Worm (Caenorhabditis elegans) whole organism, L4/young adult: ENCODE data around the gene F38B7.10.

Experiments
- W03F9.2 ChIP-seq: fragments of 150-350 bp; optimal IDR thresholded peaks from 2 replicates; lab custom pipeline; 2014; ENCODE audit warnings: missing biosample characterization, missing genetic modification characterization
- dao-5 ChIP-seq: sonication (generic microtip); optimal IDR thresholded peaks from 2 replicates; lab custom pipeline; 2016; ENCODE audit warnings: missing genotype, missing genetic modification characterization, moderate library complexity, missing compliant biosample characterization
- him-1 ChIP-seq: sonication (generic microtip); optimal IDR thresholded peaks from 2 replicates; lab custom pipeline; 2016; ENCODE audit warnings: missing genotype, missing genetic modification reagents, missing genetic modification characterization, missing compliant biosample characterization

- TF ChIP-seq him-1 (tag; lab: Kevin White, UChicago) (no peak), W03F9.2 (tag; lab: Kevin White, UChicago) (no peak), dao-5 (tag; lab: Kevin White, UChicago) (no peak)
Measured at ce11 chrV:11548914-11549406, 3.6 kb downstream of the F38B7.10 start, which contains the start of the genes F38B7.17 and F38B7.3.
